Worm (Caenorhabditis elegans) whole organism, L4/young adult: Measurements from ENCODE around the gene mett-10.

Experiments
- W03F9.2 ChIP-seq: fragments of 150-350 bp; optimal IDR thresholded peaks from 2 replicates; lab custom pipeline; 2014; ENCODE audit warnings: missing biosample characterization, missing genetic modification characterization
- dao-5 ChIP-seq: sonication (generic microtip); optimal IDR thresholded peaks from 2 replicates; lab custom pipeline; 2016; ENCODE audit warnings: missing genotype, missing genetic modification characterization, moderate library complexity, missing compliant biosample characterization
- him-1 ChIP-seq: sonication (generic microtip); optimal IDR thresholded peaks from 2 replicates; lab custom pipeline; 2016; ENCODE audit warnings: missing genotype, missing genetic modification reagents, missing genetic modification characterization, missing compliant biosample characterization

DNA sequence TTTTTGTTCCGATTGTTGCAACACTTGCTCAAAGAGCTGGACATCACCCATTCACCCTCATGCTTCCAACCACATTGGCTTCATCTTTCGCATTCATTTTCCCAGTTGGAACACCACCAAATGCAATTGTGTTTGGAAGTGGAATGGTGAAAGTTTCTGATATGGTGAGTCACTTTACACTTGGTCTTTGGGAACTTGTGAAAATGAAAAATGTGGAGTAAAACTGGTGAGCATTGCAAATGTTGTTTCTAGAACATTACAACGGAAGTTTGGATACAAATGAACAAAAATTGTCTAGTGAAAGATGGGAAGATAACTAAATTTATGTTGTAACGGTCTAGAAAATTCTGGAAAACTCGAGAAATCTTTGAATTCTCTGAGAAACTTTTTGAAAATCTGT, 41.4 kb downstream of the mett-10 start:
- no peak for TF ChIP-seq dao-5 (tag; lab: Kevin White, UChicago)
- TF ChIP-seq W03F9.2 (tag; lab: Kevin White, UChicago) = no peak
- no peak for TF ChIP-seq him-1 (tag; lab: Kevin White, UChicago)
